Fruit fly (Drosophila melanogaster) whole organism, embryonic: ENCODE data around the gene CG4955.
A peak's percentile ranks its signal among the peaks of the same experiment; 100 is the strongest.

Experiments used
- Awh ChIP-seq: fragments of 200-800 bp; sonication (Bioruptor generic); IDR thresholded peaks from 2 replicates; pipeline ENCODE4, ENCODE4 v1.3.6; 2022; ENCODE audit warnings: missing biosample characterization, missing genetic modification characterization
- CG10979 ChIP-seq: fragments of 200-800 bp; sonication (Bioruptor generic); optimal IDR thresholded peaks from 2 replicates; lab custom pipeline; 2018; ENCODE audit warnings: missing biosample characterization, mild to moderate bottlenecking, missing genetic modification characterization, moderate library complexity
- CG11247 ChIP-seq: fragments of 200-800 bp; sonication (Bioruptor generic); IDR thresholded peaks from 2 replicates; pipeline ENCODE4 v1.3.6; 2022; ENCODE audit warnings: missing biosample characterization, missing genetic modification characterization
- CG11696 ChIP-seq: fragments of 200-800 bp; sonication (Bioruptor generic); IDR thresholded peaks from 2 replicates; pipeline ENCODE4 v1.3.6; 2022; ENCODE audit warnings: missing biosample characterization, missing genetic modification characterization
- CG13894 ChIP-seq: fragments of 200-800 bp; sonication (Bioruptor generic); optimal IDR thresholded peaks from 3 replicates; lab custom pipeline; 2018; ENCODE audit warnings: missing biosample characterization, mild to moderate bottlenecking, missing genetic modification characterization, moderate library complexity
- CG14441 ChIP-seq: fragments of 200-800 bp; sonication (Bioruptor generic); IDR thresholded peaks from 2 replicates; pipeline ENCODE4 v1.3.6; 2022; ENCODE audit warnings: missing biosample characterization, missing genetic modification characterization
- CG15269 ChIP-seq: fragments of 200-800 bp; sonication (Bioruptor generic); optimal IDR thresholded peaks from 2 replicates; lab custom pipeline; 2018; ENCODE audit warnings: missing biosample characterization, mild to moderate bottlenecking, missing genetic modification characterization, moderate library complexity
- CG18011 ChIP-seq: fragments of 200-800 bp; sonication (Bioruptor generic); optimal IDR thresholded peaks from 2 replicates; lab custom pipeline; 2017; ENCODE audit warnings: missing biosample characterization, missing genetic modification characterization, mild to moderate bottlenecking, moderate library complexity, missing genotype
- CG18262 ChIP-seq: fragments of 200-800 bp; optimal IDR thresholded peaks from 3 replicates; lab custom pipeline; 2019; ENCODE audit warnings: missing biosample characterization, mild to moderate bottlenecking, missing genetic modification characterization, moderate library complexity
- CG1832 ChIP-seq: fragments of 200-800 bp; sonication (Bioruptor generic); optimal IDR thresholded peaks from 2 replicates; lab custom pipeline; 2017; ENCODE audit warnings: missing biosample characterization, mild to moderate bottlenecking, missing genetic modification characterization, inconsistent platforms
- CG2129 ChIP-seq: fragments of 200-800 bp; sonication (Bioruptor generic); IDR thresholded peaks from 2 replicates; pipeline ENCODE4 v1.3.6; 2022; ENCODE audit warnings: missing biosample characterization, missing genetic modification characterization; ENCODE audit not compliant: partially characterized antibody
- CG32532 ChIP-seq: fragments of 200-800 bp; sonication (Bioruptor generic); IDR thresholded peaks from 2 replicates; pipeline ENCODE4 v1.3.6; 2022; ENCODE audit warnings: missing biosample characterization, missing genetic modification characterization
- CG32772 ChIP-seq: fragments of 200-800 bp; sonication (Bioruptor generic); IDR thresholded peaks from 2 replicates; pipeline ENCODE4 v1.3.6; 2022; ENCODE audit warnings: missing biosample characterization, missing genetic modification characterization
- CG3838 ChIP-seq: fragments of 200-800 bp; sonication (Bioruptor generic); optimal IDR thresholded peaks from 3 replicates; lab custom pipeline; 2016; ENCODE audit warnings: missing biosample characterization, missing genetic modification characterization
- CG4404 ChIP-seq: fragments of 200-800 bp; sonication (Bioruptor generic); IDR thresholded peaks from 2 replicates; pipeline ENCODE4 v1.3.6; 2022; ENCODE audit warnings: missing biosample characterization, missing genetic modification characterization
- CG6791 ChIP-seq: fragments of 200-800 bp; sonication (Bioruptor generic); IDR thresholded peaks from 3 replicates; pipeline ENCODE4 v1.3.6; 2022; ENCODE audit warnings: missing biosample characterization, missing genetic modification characterization; ENCODE audit not compliant: partially characterized antibody
- CG7987 ChIP-seq: fragments of 200-800 bp; sonication (Bioruptor generic); optimal IDR thresholded peaks from 2 replicates; lab custom pipeline; 2018; ENCODE audit warnings: missing biosample characterization, mild to moderate bottlenecking, missing genetic modification characterization, moderate library complexity
- CG8281 ChIP-seq: fragments of 200-800 bp; sonication (Bioruptor generic); optimal IDR thresholded peaks from 2 replicates; lab custom pipeline; 2018; ENCODE audit warnings: missing biosample characterization, mild to moderate bottlenecking, missing genetic modification characterization, moderate library complexity
- CG8478 ChIP-seq: fragments of >200 bp; optimal IDR thresholded peaks from 2 replicates; lab custom pipeline; 2018
- D ChIP-seq, 2 experiments: fragments of 200-800 bp in 1 of 2; fragments of >200 bp in 1 of 2; sonication (Bioruptor generic) in 1 of 2; optimal IDR thresholded peaks; 2 replicates in 1 of 2; 3 replicates in 1 of 2; lab custom pipeline; 2017; ENCODE audit warnings: mild to moderate bottlenecking in 1 of 2, missing biosample characterization in 1 of 2, missing genetic modification characterization in 1 of 2, missing genetic modification reagents in 1 of 2
- Dad ChIP-seq: fragments of 200-800 bp; sonication (Bioruptor generic); optimal IDR thresholded peaks from 3 replicates; lab custom pipeline; 2016; ENCODE audit warnings: missing biosample characterization, missing genetic modification characterization
- Dip2 ChIP-seq: fragments of 200-800 bp; sonication (Bioruptor generic); IDR thresholded peaks from 2 replicates; pipeline ENCODE4 v1.3.6; 2022; ENCODE audit warnings: missing biosample characterization, missing genetic modification characterization
- Drgx ChIP-seq: fragments of 200-800 bp; sonication (Bioruptor generic); IDR thresholded peaks from 2 replicates; pipeline ENCODE4 v1.3.6; 2022; ENCODE audit warnings: missing biosample characterization, missing genetic modification characterization
- Ets65A ChIP-seq: fragments of 200-800 bp; sonication (Bioruptor generic); peaks from one replicate; lab custom pipeline; 2016; ENCODE audit warnings: missing biosample characterization, missing genetic modification characterization
- HHEX ChIP-seq: fragments of 200-800 bp; sonication (Bioruptor generic); optimal IDR thresholded peaks from 3 replicates; lab custom pipeline; 2017; ENCODE audit warnings: missing biosample characterization, mild to moderate bottlenecking, missing genetic modification characterization, missing genetic modification reagents
- Lpt ChIP-seq: fragments of >200 bp; optimal IDR thresholded peaks from 2 replicates; lab custom pipeline; 2018; ENCODE audit warnings: missing biosample characterization, missing genetic modification characterization
- MTF-1 ChIP-seq: fragments of 200-800 bp; sonication (Bioruptor generic); optimal IDR thresholded peaks from 2 replicates; lab custom pipeline; 2018; ENCODE audit warnings: missing biosample characterization, mild to moderate bottlenecking, missing genetic modification characterization, borderline replicate concordance
- NfI ChIP-seq: fragments of 200-800 bp; sonication (Bioruptor generic); optimal IDR thresholded peaks from 3 replicates; lab custom pipeline; 2018; ENCODE audit warnings: missing biosample characterization, mild to moderate bottlenecking, missing genetic modification characterization, moderate library complexity
- Xrp1 ChIP-seq: fragments of 200-800 bp; sonication (Bioruptor generic); IDR thresholded peaks from 2 replicates; pipeline ENCODE4 v1.3.6; 2022; ENCODE audit warnings: missing biosample characterization, missing genetic modification characterization
- ap ChIP-seq: fragments of 200-800 bp; sonication (Bioruptor generic); IDR thresholded peaks from 2 replicates; pipeline ENCODE4 v1.3.6; 2022; ENCODE audit warnings: missing biosample characterization, missing genetic modification characterization
- az2 ChIP-seq: fragments of 200-800 bp; sonication (Bioruptor generic); optimal IDR thresholded peaks from 3 replicates; lab custom pipeline; 2016; ENCODE audit warnings: missing biosample characterization, missing genetic modification characterization
- bab2 ChIP-seq: fragments of 200-800 bp; sonication (Bioruptor generic); optimal IDR thresholded peaks from 2 replicates; lab custom pipeline; 2016; ENCODE audit warnings: missing biosample characterization, missing genetic modification characterization
- br ChIP-seq: fragments of >200 bp; optimal IDR thresholded peaks from 2 replicates; lab custom pipeline; 2017
- cato ChIP-seq: fragments of 200-800 bp; sonication (Bioruptor generic); optimal IDR thresholded peaks from 2 replicates; lab custom pipeline; 2016; ENCODE audit warnings: missing biosample characterization, missing genetic modification characterization, borderline replicate concordance
- chif ChIP-seq, 2 experiments: fragments of 200-800 bp; sonication (Bioruptor generic); optimal IDR thresholded peaks; 3 replicates each; lab custom pipeline; 2016; ENCODE audit warnings: missing biosample characterization in 2 of 2, missing genetic modification characterization in 2 of 2
- dm ChIP-seq: fragments of 200-800 bp; sonication (Bioruptor generic); optimal IDR thresholded peaks from 3 replicates; lab custom pipeline; 2016; ENCODE audit warnings: missing biosample characterization, missing genetic modification characterization
- dmrt11E ChIP-seq: fragments of 200-800 bp; sonication (Bioruptor generic); optimal IDR thresholded peaks from 3 replicates; lab custom pipeline; 2018; ENCODE audit warnings: missing biosample characterization, mild to moderate bottlenecking, missing genetic modification characterization, moderate library complexity
- esg ChIP-seq: fragments of 200-800 bp; sonication (Bioruptor generic); conservative IDR thresholded peaks from 2 replicates; pipeline ENCODE4 v1.3.6; 2022; ENCODE audit warnings: missing biosample characterization, missing genetic modification characterization
- grau ChIP-seq: fragments of 200-800 bp; optimal IDR thresholded peaks from 3 replicates; lab custom pipeline; 2019; ENCODE audit warnings: missing biosample characterization, mild to moderate bottlenecking, missing genetic modification characterization, moderate library complexity
- h ChIP-seq: fragments of >200 bp; optimal IDR thresholded peaks from 2 replicates; lab custom pipeline; 2017
- knrl ChIP-seq: fragments of 200-800 bp; sonication (Bioruptor generic); IDR thresholded peaks from 3 replicates; pipeline ENCODE4 v1.3.6; 2022; ENCODE audit warnings: missing biosample characterization, missing genetic modification characterization; ENCODE audit not compliant: partially characterized antibody
- odd ChIP-seq: fragments of 200-800 bp; sonication (Bioruptor generic); optimal IDR thresholded peaks from 2 replicates; lab custom pipeline; 2017; ENCODE audit warnings: missing biosample characterization, mild to moderate bottlenecking, missing genetic modification characterization
- prd ChIP-seq, 3 experiments: fragments of >200 bp in 2 of 3; fragments of 200-800 bp in 1 of 3; sonication (Bioruptor generic) in 1 of 3; optimal IDR thresholded peaks in 2 of 3; IDR thresholded peaks in 1 of 3; 2 replicates in 2 of 3; 3 replicates in 1 of 3; pipeline versions ENCODE4 v1.3.6 to Lab custom; 2017 to 2022; ENCODE audit warnings: missing biosample characterization in 1 of 3, missing genetic modification characterization in 1 of 3
- row ChIP-seq: fragments of 200-800 bp; sonication (Bioruptor generic); IDR thresholded peaks from 3 replicates; pipeline ENCODE4 v1.3.6; 2022; ENCODE audit warnings: missing biosample characterization, missing genetic modification characterization
- shn ChIP-seq: fragments of 200-800 bp; sonication (Bioruptor generic); optimal IDR thresholded peaks from 3 replicates; lab custom pipeline; 2016; ENCODE audit warnings: missing biosample characterization, missing genetic modification characterization
- tgo ChIP-seq: fragments of 200-800 bp; sonication (Bioruptor generic); IDR thresholded peaks from 3 replicates; pipeline ENCODE4 v1.3.6; 2022; ENCODE audit warnings: missing biosample characterization, missing genetic modification characterization
- trh ChIP-seq: fragments of 200-800 bp; sonication (Bioruptor generic); optimal IDR thresholded peaks from 2 replicates; lab custom pipeline; 2016; ENCODE audit warnings: missing biosample characterization, missing genetic modification characterization
- tx ChIP-seq: fragments of 200-800 bp; sonication (Bioruptor generic); optimal IDR thresholded peaks from 2 replicates; lab custom pipeline; 2016; ENCODE audit warnings: missing biosample characterization, missing genetic modification characterization
- zen2 ChIP-seq: fragments of 200-800 bp; sonication (Bioruptor generic); IDR thresholded peaks from 3 replicates; pipeline ENCODE4 v1.3.6; 2022; ENCODE audit warnings: missing biosample characterization, missing genetic modification characterization; ENCODE audit not compliant: partially characterized antibody

The CG4955 gene

DNA sequence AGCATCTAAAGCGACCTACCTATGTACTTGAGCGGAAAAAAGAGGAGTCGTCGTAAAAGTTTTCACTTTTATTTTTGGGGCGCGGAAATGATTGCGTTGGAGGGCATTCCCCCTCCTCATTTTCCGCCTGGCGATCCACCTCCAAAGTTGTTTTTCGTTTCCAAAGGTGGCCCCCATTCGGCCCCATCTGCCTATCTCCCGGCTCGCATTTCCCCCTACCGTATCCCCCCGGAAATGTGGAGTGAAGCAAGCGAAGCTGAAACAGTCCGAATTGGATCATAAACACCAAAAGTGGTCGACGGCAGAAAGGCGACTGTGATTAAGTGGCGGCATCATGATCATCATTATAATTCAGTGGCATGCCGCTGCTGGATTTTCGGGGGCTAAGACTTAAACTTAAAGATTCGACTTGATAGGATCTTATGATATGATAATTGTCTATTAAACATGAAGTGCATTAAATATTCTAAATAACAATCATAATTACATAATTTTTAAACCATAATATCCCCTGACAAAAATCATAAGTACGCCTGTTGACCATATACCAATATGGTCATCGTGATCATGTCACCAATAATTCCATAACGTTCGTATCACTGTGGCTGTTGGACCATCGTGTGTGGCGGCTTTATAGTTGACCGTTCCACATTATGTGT lies 42.4 kb downstream of the CG4955 start (continued):
- TF ChIP-seq prd (optimal IDR thresholded peaks at IDR 0.05; lab: Kevin White, UChicago), result no peak
- peak; percentile 73 for TF ChIP-seq prd (GFP tag; IDR thresholded peaks at IDR 0.05; lab: Robert Waterston, UW)
- TF ChIP-seq Awh (GFP tag; lab: Robert Waterston, UW), result peak; percentile 41; the same call in 1 of the 2 replicates
- TF ChIP-seq Ets65A, result peak; percentile 89
- peak; percentile 56; the same call in 1 of the 2 replicates for TF ChIP-seq ap (GFP tag; lab: Robert Waterston, UW)
- peak; percentile 74 for TF ChIP-seq CG14441 (GFP tag; lab: Robert Waterston, UW)
- peak; percentile 42 for TF ChIP-seq Dad
- peak; percentile 77 for TF ChIP-seq CG32532 (GFP tag; lab: Robert Waterston, UW)
- TF ChIP-seq CG18262 (tag; lab: Kevin White, UChicago), result peak; percentile 77
- peak; percentile 51 for TF ChIP-seq bab2 (GFP tag; lab: Kevin White, UChicago)
- peak; percentile 0 for TF ChIP-seq MTF-1 (GFP tag; lab: Kevin White, UChicago)
- no peak for TF ChIP-seq zen2
- TF ChIP-seq HHEX (GFP tag; lab: Kevin White, UChicago), result peak; percentile 42
- peak; percentile 58; the same call in 2 of the 3 replicates for TF ChIP-seq tgo (GFP tag; lab: Robert Waterston, UW)
- no peak for TF ChIP-seq CG6791 (GFP tag; lab: Robert Waterston, UW)
- no peak for TF ChIP-seq knrl
- TF ChIP-seq CG32772 (GFP tag; lab: Robert Waterston, UW), result peak; percentile 72
- TF ChIP-seq CG7987 (GFP tag; lab: Kevin White, UChicago), result peak; percentile 2
- peak; percentile 8 for TF ChIP-seq dm (GFP tag; lab: Kevin White, UChicago)
- TF ChIP-seq NfI (GFP tag; lab: Kevin White, UChicago), result peak; percentile 61
- peak; percentile 13 for TF ChIP-seq trh (GFP tag; lab: Kevin White, UChicago)
- TF ChIP-seq CG3838 (GFP tag; lab: Kevin White, UChicago), result peak; percentile 29
- TF ChIP-seq dmrt11E (tag; lab: Kevin White, UChicago), result peak; percentile 33
- TF ChIP-seq grau (tag; lab: Kevin White, UChicago), result peak; percentile 81
- no peak for TF ChIP-seq CG8478 (lab: Kevin White, UChicago)
- TF ChIP-seq odd (GFP tag; lab: Kevin White, UChicago), result peak; percentile 47
- peak; percentile 17 to 61 for TF ChIP-seq chif (GFP tag; optimal IDR thresholded peaks at IDR 0.05; lab: Kevin White, UChicago)
- peak; percentile 83 for TF ChIP-seq row (GFP tag; lab: Robert Waterston, UW)
- peak; percentile 57 for TF ChIP-seq CG13894
- no peak for TF ChIP-seq CG1832
- TF ChIP-seq h, result no peak
- peak; percentile 45 for TF ChIP-seq shn (GFP tag; lab: Kevin White, UChicago)
- peak; percentile 54 for TF ChIP-seq CG8281 (tag; lab: Kevin White, UChicago)
- TF ChIP-seq Drgx (GFP tag; lab: Robert Waterston, UW), result peak; percentile 46; the same call in 1 of the 2 replicates
- TF ChIP-seq CG2129, result no peak
- TF ChIP-seq Dip2 (GFP tag; lab: Robert Waterston, UW), result 0 out of 2 replicates have a peak, but pooled peaks have one; percentile 11
- peak; percentile 61 for TF ChIP-seq az2 (GFP tag; lab: Kevin White, UChicago)
- TF ChIP-seq CG15269 (tag; lab: Kevin White, UChicago), result peak; percentile 86
- TF ChIP-seq D (optimal IDR thresholded peaks at IDR 0.05; lab: Kevin White, UChicago), result no peak
- peak; percentile 61 for TF ChIP-seq D (GFP tag; optimal IDR thresholded peaks at IDR 0.05; lab: Kevin White, UChicago)
- peak; percentile 66; the same call in 1 of the 2 replicates for TF ChIP-seq CG11247 (GFP tag; lab: Robert Waterston, UW)
- TF ChIP-seq Xrp1 (GFP tag; lab: Robert Waterston, UW), result peak; percentile 79
- no peak for TF ChIP-seq br (lab: Kevin White, UChicago)
- TF ChIP-seq CG10979, result peak; percentile 72
- peak; percentile 35 for TF ChIP-seq CG18011 (GFP tag; lab: Kevin White, UChicago)
- TF ChIP-seq esg, result peak; percentile 65
- TF ChIP-seq Lpt (GFP tag; lab: Kevin White, UChicago), result no peak
- 0 out of 2 replicates have a peak, but pooled peaks have one; percentile 24 for TF ChIP-seq CG11696 (GFP tag; lab: Robert Waterston, UW)
- peak; percentile 23 for TF ChIP-seq tx (GFP tag; lab: Kevin White, UChicago)
- 0 out of 2 replicates have a peak, but pooled peaks have one; percentile 23 for TF ChIP-seq CG4404 (GFP tag; lab: Robert Waterston, UW)
- TF ChIP-seq cato (GFP tag; lab: Kevin White, UChicago), result peak; percentile 31
